Worm (Caenorhabditis elegans): Measurements from ENCODE around the gene F58G1.7.

The F58G1.7 gene

ce11 chrII:12953297-12953696 lies 5.2 kb upstream of the F58G1.7 start (continued):
- TF ChIP-seq F33H1.4 (GFP tag; IDR thresholded peaks at IDR 0.05) (no peak), hsf-1 (GFP tag; IDR thresholded peaks at IDR 0.05) (no peak), F52B5.7 (tag; optimal IDR thresholded peaks at IDR 0.05) (no peak), hlh-26 (GFP tag; conservative IDR thresholded peaks at IDR 0.05) (no peak), ekl-4 (GFP tag; IDR thresholded peaks at IDR 0.05) (no peak), sptf-2 (GFP tag; optimal IDR thresholded peaks at IDR 0.05) (no peak), cebp-1 (GFP tag; IDR thresholded peaks at IDR 0.05) (peak; percentile 75), cebp-1 (tag; optimal IDR thresholded peaks at IDR 0.05) (peak; percentile 89), chd-7 (tag; optimal IDR thresholded peaks at IDR 0.05) (no peak), dox-1 (GFP tag; IDR thresholded peaks at IDR 0.05) (peak; percentile 19; the same call in 1 of the 2 replicates), rcor-1 (GFP tag; IDR thresholded peaks at IDR 0.05) (no peak), pbrm-1 (GFP tag; IDR thresholded peaks at IDR 0.05) (0 out of 2 replicates have a peak, but pooled peaks have one; percentile 17), F57C9.4 (tag; optimal IDR thresholded peaks at IDR 0.05) (no peak), T07F8.4 (tag; optimal IDR thresholded peaks at IDR 0.05) (no peak), T26A5.8 (tag; optimal IDR thresholded peaks at IDR 0.05) (no peak), ceh-58 (GFP tag; IDR thresholded peaks at IDR 0.05) (no peak), mcd-1 (GFP tag; IDR thresholded peaks at IDR 0.05) (no peak), attf-6 (GFP tag; IDR thresholded peaks at IDR 0.05) (no peak), Y67H2A.10 (GFP tag; conservative IDR thresholded peaks at IDR 0.05) (no peak), tlf-1 (GFP tag; optimal IDR thresholded peaks at IDR 0.05) (no peak)

DNA sequence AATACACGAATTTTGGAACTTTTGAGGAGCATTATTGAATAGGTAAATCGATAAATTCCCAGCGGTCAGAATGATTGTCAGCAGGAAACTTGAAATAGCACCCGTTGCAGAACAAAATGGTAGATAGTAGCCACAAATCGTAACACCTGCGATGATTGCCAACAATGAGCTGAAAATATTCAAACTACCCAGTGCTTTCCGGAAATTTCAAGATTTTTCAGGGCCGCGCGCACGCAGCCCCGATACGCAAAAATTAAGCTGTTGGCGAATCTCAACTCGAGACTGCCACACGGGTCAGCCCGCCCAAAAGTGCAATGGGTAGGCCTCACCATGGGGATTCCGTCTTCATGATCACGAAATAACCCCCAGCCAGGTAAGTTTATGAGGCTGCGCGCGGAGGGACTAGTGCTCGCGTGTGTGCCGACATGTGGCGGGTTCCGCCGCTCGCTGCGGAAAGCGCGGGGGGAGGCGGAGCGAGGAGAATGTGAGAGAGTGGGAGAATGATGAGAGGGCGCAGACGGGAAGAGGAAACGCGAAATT lies 3.4 kb downstream of the F58G1.7 start:
- TF ChIP-seq hlh-12 (tag; optimal IDR thresholded peaks at IDR 0.05) (peak; percentile 24), attf-5 (GFP tag; optimal IDR thresholded peaks at IDR 0.05) (peak; percentile 84), unc-130 (GFP tag; optimal IDR thresholded peaks at IDR 0.05) (peak; percentile 92), ets-4 (GFP tag; optimal IDR thresholded peaks at IDR 0.05) (peak; percentile 97), lin-26 (GFP tag; IDR thresholded peaks at IDR 0.05) (peak; percentile 96), nfya-2 (GFP tag; IDR thresholded peaks at IDR 0.05) (no peak), pbrm-1 (GFP tag; IDR thresholded peaks at IDR 0.05) (peak; percentile 99), xnd-1 (tag; optimal IDR thresholded peaks at IDR 0.05) (peak; percentile 67), F57A8.1 (GFP tag; optimal IDR thresholded peaks at IDR 0.05) (peak; percentile 68), ceh-27 (GFP tag; optimal IDR thresholded peaks at IDR 0.05) (peak; percentile 86), ama-1 (optimal IDR thresholded peaks at IDR 0.05) (peak; percentile 100), ama-1 (GFP tag; optimal IDR thresholded peaks at IDR 0.05) (peak; percentile 71 to 77), dox-1 (GFP tag; IDR thresholded peaks at IDR 0.05) (peak; percentile 99), sptf-2 (GFP tag; optimal IDR thresholded peaks at IDR 0.05) (peak; percentile 93), aptf-3 (GFP tag; IDR thresholded peaks at IDR 0.05) (0 out of 2 replicates have a peak, but pooled peaks have one; percentile 39), egl-44 (GFP tag; IDR thresholded peaks at IDR 0.05) (peak; percentile 95), tbx-9 (tag; optimal IDR thresholded peaks at IDR 0.05; ENCODE audit: borderline replicate concordance) (peak; percentile 76), madf-6 (GFP tag; IDR thresholded peaks at IDR 0.05) (peak; percentile 93), pha-4 (tag; optimal IDR thresholded peaks at IDR 0.05) (no peak), nhr-27 (tag; optimal IDR thresholded peaks at IDR 0.05) (peak; percentile 49), hlh-26 (GFP tag; conservative IDR thresholded peaks at IDR 0.05) (0 out of 2 replicates have a peak, but pooled peaks have one; percentile 72), madf-10 (tag; optimal IDR thresholded peaks at IDR 0.05) (peak; percentile 91), F23B12.7 (tag; optimal IDR thresholded peaks at IDR 0.05; ENCODE audit: insufficient read depth) (peak; percentile 95), hmg-20 (GFP tag; IDR thresholded peaks at IDR 0.05) (peak; percentile 87), K11D2.4 (GFP tag; IDR thresholded peaks at IDR 0.05) (peak; percentile 90), snpc-4 (GFP tag; optimal IDR thresholded peaks at IDR 0.05) (peak; percentile 98), snpc-4 (tag; optimal IDR thresholded peaks at IDR 0.05) (peak; percentile 99 to 100 (median 99)), F52B5.7 (tag; optimal IDR thresholded peaks at IDR 0.05) (peak; percentile 99), lsl-1 (GFP tag; optimal IDR thresholded peaks at IDR 0.05) (peak; percentile 88), ztf-22 (GFP tag; optimal IDR thresholded peaks at IDR 0.05) (peak; percentile 92), F39B2.1 (GFP tag; IDR thresholded peaks at IDR 0.05) (0 out of 2 replicates have a peak, but pooled peaks have one; percentile 78), nhr-80 (tag; optimal IDR thresholded peaks at IDR 0.05) (peak; percentile 66), atf-7 (tag; optimal IDR thresholded peaks at IDR 0.05) (peak; percentile 93)

All from whole organism, young adult.